Fruit fly (Drosophila melanogaster) whole organism, prepupa: ENCODE data around the gene CG18764.
A peak's percentile ranks its signal among the peaks of the same experiment; 100 is the strongest.

Experiments
- Blimp-1 ChIP-seq: fragments of 200-800 bp; sonication (Bioruptor generic); optimal IDR thresholded peaks from 3 replicates; lab custom pipeline; 2017; ENCODE audit warnings: missing biosample characterization, missing genetic modification characterization, mild to moderate bottlenecking, moderate library complexity, missing genetic modification reagents
- CG10631 ChIP-seq: fragments of 200-800 bp; sonication (Bioruptor generic); optimal IDR thresholded peaks from 2 replicates; lab custom pipeline; 2016; ENCODE audit warnings: missing biosample characterization, missing genetic modification characterization
- CG10669 ChIP-seq: fragments of 200-800 bp; sonication (Bioruptor generic); optimal IDR thresholded peaks from 3 replicates; lab custom pipeline; 2018; ENCODE audit warnings: missing biosample characterization, mild to moderate bottlenecking, missing genetic modification characterization, moderate library complexity
- CG11294 ChIP-seq: fragments of 200-800 bp; sonication (Bioruptor generic); IDR thresholded peaks from 2 replicates; pipeline ENCODE4 v1.3.6; 2022; ENCODE audit warnings: missing biosample characterization, missing genetic modification characterization
- CG11762 ChIP-seq: fragments of 200-800 bp; sonication (Bioruptor generic); optimal IDR thresholded peaks from 3 replicates; lab custom pipeline; 2016; ENCODE audit warnings: missing biosample characterization, missing genetic modification characterization; ENCODE audit not compliant: insufficient read depth
- CG11902 ChIP-seq: fragments of 200-800 bp; sonication (Bioruptor generic); optimal IDR thresholded peaks from 3 replicates; lab custom pipeline; 2016; ENCODE audit warnings: missing biosample characterization, missing genetic modification characterization
- CG15336 ChIP-seq: fragments of 200-800 bp; sonication (Bioruptor generic); IDR thresholded peaks from 2 replicates; pipeline ENCODE4 v1.3.6; 2022; ENCODE audit warnings: missing biosample characterization, missing genetic modification characterization
- CG31627 ChIP-seq: fragments of 200-800 bp; sonication (Bioruptor generic); optimal IDR thresholded peaks from 3 replicates; lab custom pipeline; 2016; ENCODE audit warnings: missing biosample characterization, missing genetic modification characterization
- CG32006 ChIP-seq: fragments of 200-800 bp; sonication (Bioruptor generic); optimal IDR thresholded peaks from 3 replicates; lab custom pipeline; 2017; ENCODE audit warnings: missing biosample characterization, mild to moderate bottlenecking, missing genetic modification characterization
- CG34406 ChIP-seq: fragments of 200-800 bp; sonication (Bioruptor generic); optimal IDR thresholded peaks from 3 replicates; lab custom pipeline; 2016; ENCODE audit warnings: missing biosample characterization, missing genetic modification characterization
- CG6276 ChIP-seq: fragments of 200-800 bp; sonication (Bioruptor generic); optimal IDR thresholded peaks from 2 replicates; lab custom pipeline; 2017; ENCODE audit warnings: missing biosample characterization, mild to moderate bottlenecking, missing genetic modification characterization
- CG6792 ChIP-seq: fragments of 200-800 bp; sonication (Bioruptor generic); optimal IDR thresholded peaks from 3 replicates; lab custom pipeline; 2016; ENCODE audit warnings: missing biosample characterization, missing genetic modification characterization
- CG6808 ChIP-seq: fragments of 200-800 bp; sonication (Bioruptor generic); optimal IDR thresholded peaks from 3 replicates; lab custom pipeline; 2017; ENCODE audit warnings: missing biosample characterization, missing genetic modification characterization, mild to moderate bottlenecking, moderate library complexity, missing genetic modification reagents
- CG6854 ChIP-seq: fragments of 200-800 bp; sonication (Bioruptor generic); optimal IDR thresholded peaks from 2 replicates; lab custom pipeline; 2017; ENCODE audit warnings: missing biosample characterization, mild to moderate bottlenecking, missing genetic modification characterization
- CG7368 ChIP-seq: fragments of 200-800 bp; sonication (Bioruptor generic); optimal IDR thresholded peaks from 3 replicates; lab custom pipeline; 2016; ENCODE audit warnings: missing biosample characterization, missing genetic modification characterization
- CG8119 ChIP-seq: fragments of 200-800 bp; sonication (Bioruptor generic); IDR thresholded peaks from 3 replicates; pipeline ENCODE4 v1.3.6; 2022; ENCODE audit warnings: missing biosample characterization, missing genetic modification characterization
- CG8319 ChIP-seq: fragments of 200-800 bp; sonication (Bioruptor generic); optimal IDR thresholded peaks from 3 replicates; lab custom pipeline; 2016; ENCODE audit warnings: missing biosample characterization, missing genetic modification characterization
- CG8632 ChIP-seq: fragments of 200-800 bp; sonication (Bioruptor generic); optimal IDR thresholded peaks from 3 replicates; lab custom pipeline; 2016; ENCODE audit warnings: missing biosample characterization, missing genetic modification characterization
- Eip75B ChIP-seq: fragments of 200-800 bp; sonication (Bioruptor generic); optimal IDR thresholded peaks from 3 replicates; lab custom pipeline; 2016; ENCODE audit warnings: missing biosample characterization, missing genetic modification characterization
- Eip93F ChIP-seq: fragments of 200-800 bp; sonication (Bioruptor generic); optimal IDR thresholded peaks from 2 replicates; lab custom pipeline; 2016; ENCODE audit warnings: missing biosample characterization, mild to moderate bottlenecking, missing genetic modification characterization
- Ets21C ChIP-seq: fragments of 200-800 bp; sonication (Bioruptor generic); optimal IDR thresholded peaks from 3 replicates; lab custom pipeline; 2016; ENCODE audit warnings: missing biosample characterization, missing genetic modification characterization
- Ets96B ChIP-seq: fragments of 200-800 bp; optimal IDR thresholded peaks from 2 replicates; lab custom pipeline; 2019; ENCODE audit warnings: missing biosample characterization, mild to moderate bottlenecking, missing genetic modification characterization, moderate library complexity
- Gug ChIP-seq: fragments of 200-800 bp; sonication (Bioruptor generic); IDR thresholded peaks from 2 replicates; pipeline ENCODE4 v1.3.6; 2022; ENCODE audit warnings: missing biosample characterization, missing genetic modification characterization
- Hr38 ChIP-seq: sonication (Bioruptor generic); optimal IDR thresholded peaks from 2 replicates; lab custom pipeline; 2016; ENCODE audit warnings: missing biosample characterization, missing genetic modification characterization
- Hr39 ChIP-seq: fragments of 200-800 bp; sonication (Bioruptor generic); optimal IDR thresholded peaks from 2 replicates; lab custom pipeline; 2016; ENCODE audit warnings: missing biosample characterization, missing genetic modification characterization
- Hr4 ChIP-seq: fragments of 200-800 bp; sonication (Bioruptor generic); optimal IDR thresholded peaks from 3 replicates; lab custom pipeline; 2016; ENCODE audit warnings: missing biosample characterization, missing genetic modification characterization
- Lpt ChIP-seq: fragments of 200-800 bp; sonication (Bioruptor generic); optimal IDR thresholded peaks from 3 replicates; lab custom pipeline; 2016; ENCODE audit warnings: missing biosample characterization, missing genetic modification characterization
- OdsH ChIP-seq: fragments of 200-800 bp; sonication (Bioruptor generic); optimal IDR thresholded peaks from 3 replicates; lab custom pipeline; 2016; ENCODE audit warnings: missing biosample characterization, missing genetic modification characterization
- Sox102F ChIP-seq: fragments of 200-800 bp; sonication (Bioruptor generic); optimal IDR thresholded peaks from 2 replicates; lab custom pipeline; 2016; ENCODE audit warnings: missing biosample characterization, mild to moderate bottlenecking, missing genetic modification characterization
- Sox14 ChIP-seq: fragments of 200-800 bp; sonication (Bioruptor generic); optimal IDR thresholded peaks from 3 replicates; lab custom pipeline; 2016; ENCODE audit warnings: missing biosample characterization, missing genetic modification characterization
- Sox15 ChIP-seq: fragments of 200-800 bp; sonication (Bioruptor generic); optimal IDR thresholded peaks from 3 replicates; lab custom pipeline; 2016; ENCODE audit warnings: missing biosample characterization, missing genetic modification characterization
- achi ChIP-seq: fragments of 200-800 bp; sonication (Bioruptor generic); optimal IDR thresholded peaks from 3 replicates; lab custom pipeline; 2016; ENCODE audit warnings: missing biosample characterization, missing genetic modification characterization
- acj6 ChIP-seq: fragments of 200-800 bp; sonication (Bioruptor generic); optimal IDR thresholded peaks from 3 replicates; lab custom pipeline; 2016; ENCODE audit warnings: missing biosample characterization, missing genetic modification characterization
- cyc ChIP-seq: fragments of 200-800 bp; sonication (Bioruptor generic); optimal IDR thresholded peaks from 3 replicates; lab custom pipeline; 2016; ENCODE audit warnings: missing biosample characterization, missing genetic modification characterization
- dac ChIP-seq: fragments of 200-800 bp; sonication (Bioruptor generic); optimal IDR thresholded peaks from 2 replicates; lab custom pipeline; 2017; ENCODE audit warnings: missing biosample characterization, mild to moderate bottlenecking, missing genetic modification characterization
- esn ChIP-seq: fragments of 200-800 bp; sonication (Bioruptor generic); optimal IDR thresholded peaks from 2 replicates; lab custom pipeline; 2016; ENCODE audit warnings: missing biosample characterization, mild to moderate bottlenecking, missing genetic modification characterization, moderate library complexity
- fd59A ChIP-seq: fragments of 200-800 bp; sonication (Bioruptor generic); optimal IDR thresholded peaks from 2 replicates; lab custom pipeline; 2017; ENCODE audit warnings: missing biosample characterization, mild to moderate bottlenecking, missing genetic modification characterization, missing genetic modification reagents
- fkh ChIP-seq: fragments of 200-800 bp; sonication (Bioruptor generic); optimal IDR thresholded peaks from 3 replicates; lab custom pipeline; 2017; ENCODE audit warnings: missing biosample characterization, mild to moderate bottlenecking, missing genetic modification characterization, moderate library complexity
- lz ChIP-seq: fragments of 200-800 bp; sonication (Bioruptor generic); optimal IDR thresholded peaks from 3 replicates; lab custom pipeline; 2016; ENCODE audit warnings: missing biosample characterization, missing genetic modification characterization
- net ChIP-seq: fragments of 200-800 bp; sonication (Bioruptor generic); optimal IDR thresholded peaks from 3 replicates; lab custom pipeline; 2016; ENCODE audit warnings: missing biosample characterization, missing genetic modification characterization
- pdm3 ChIP-seq: fragments of 200-800 bp; sonication (Bioruptor generic); optimal IDR thresholded peaks from 3 replicates; lab custom pipeline; 2016; ENCODE audit warnings: missing biosample characterization, missing genetic modification characterization
- salr ChIP-seq, 2 experiments: fragments of 200-800 bp; sonication (Bioruptor generic); optimal IDR thresholded peaks; 3 replicates each; lab custom pipeline; 2016 to 2018; ENCODE audit warnings: missing biosample characterization in 2 of 2, missing genetic modification characterization in 2 of 2, mild to moderate bottlenecking in 1 of 2
- spab ChIP-seq: fragments of 200-800 bp; sonication (Bioruptor generic); optimal IDR thresholded peaks from 2 replicates; lab custom pipeline; 2017; ENCODE audit warnings: missing biosample characterization, mild to moderate bottlenecking, missing genetic modification characterization, missing genetic modification reagents
- ss ChIP-seq, 2 experiments: fragments of 200-800 bp; sonication (Bioruptor generic); optimal IDR thresholded peaks; 2 replicates in 1 of 2; 3 replicates in 1 of 2; lab custom pipeline; 2017 to 2018; ENCODE audit warnings: mild to moderate bottlenecking in 2 of 2, missing biosample characterization in 2 of 2, missing genetic modification characterization in 2 of 2, moderate library complexity in 1 of 2
- svp ChIP-seq: fragments of 200-800 bp; sonication (Bioruptor generic); peaks from one replicate; lab custom pipeline; 2016; ENCODE audit warnings: missing biosample characterization, missing genetic modification characterization
- topi ChIP-seq: fragments of 200-800 bp; sonication (Bioruptor generic); optimal IDR thresholded peaks from 3 replicates; lab custom pipeline; 2016; ENCODE audit warnings: missing biosample characterization, missing genetic modification characterization
- vri ChIP-seq: fragments of 200-800 bp; sonication (Bioruptor generic); optimal IDR thresholded peaks from 3 replicates; lab custom pipeline; 2016; ENCODE audit warnings: missing biosample characterization, mild to moderate bottlenecking, missing genetic modification characterization

CG18764 gene

DNA sequence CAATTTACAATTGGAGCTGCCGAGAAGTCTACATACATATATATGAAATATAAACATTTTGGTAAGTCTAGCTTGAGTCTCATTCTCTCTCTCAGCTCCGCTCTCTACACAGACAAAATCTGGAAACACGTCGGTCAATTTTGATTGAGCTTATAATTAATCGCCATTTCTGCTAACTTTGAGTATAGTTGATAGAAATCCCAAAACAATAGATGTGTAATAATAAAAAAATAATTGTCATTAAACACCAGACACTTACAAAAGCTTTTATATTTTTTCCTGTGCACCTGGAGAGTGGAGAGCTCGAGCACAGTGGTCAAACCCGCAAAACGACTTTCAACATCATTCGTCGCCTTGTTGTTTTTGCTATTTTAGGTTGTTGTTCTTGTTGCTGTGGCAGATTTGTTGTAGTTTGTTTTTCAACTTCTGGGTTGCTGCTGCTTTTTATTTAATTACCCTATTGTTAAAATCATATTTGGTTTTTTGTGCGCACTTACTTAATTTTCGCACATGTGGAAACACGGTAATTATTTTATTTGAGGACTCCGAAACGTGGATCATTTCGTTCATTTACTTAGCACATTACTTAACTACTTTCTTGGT, 30.0 kb downstream of the CG18764 start (continued):
- TF ChIP-seq CG34406 (GFP tag; lab: Kevin White, UChicago), result peak; percentile 98
- peak; percentile 99 for TF ChIP-seq achi (GFP tag; lab: Kevin White, UChicago)
- peak; percentile 99 for TF ChIP-seq acj6
- TF ChIP-seq topi, result peak; percentile 99
- TF ChIP-seq lz (GFP tag; lab: Kevin White, UChicago), result peak; percentile 99
- TF ChIP-seq Ets21C (GFP tag; lab: Kevin White, UChicago), result peak; percentile 97
- peak; percentile 98 for TF ChIP-seq CG31627 (GFP tag; lab: Kevin White, UChicago)
- TF ChIP-seq Hr38 (GFP tag; lab: Kevin White, UChicago), result peak; percentile 83
- peak; percentile 99 for TF ChIP-seq CG6276 (GFP tag; lab: Kevin White, UChicago)
- TF ChIP-seq CG8319 (GFP tag; lab: Kevin White, UChicago), result peak; percentile 98
- peak; percentile 99 for TF ChIP-seq CG10669 (GFP tag; lab: Kevin White, UChicago)
- TF ChIP-seq salr (GFP tag; optimal IDR thresholded peaks at IDR 0.05; lab: Kevin White, UChicago), result peak; percentile 98
- peak; percentile 99 for TF ChIP-seq CG8632 (GFP tag; lab: Kevin White, UChicago)
- peak; percentile 98 for TF ChIP-seq Sox15 (GFP tag; lab: Kevin White, UChicago)
- peak; percentile 99 for TF ChIP-seq Eip75B
- peak; percentile 99 for TF ChIP-seq Lpt (GFP tag; lab: Kevin White, UChicago)
- TF ChIP-seq Hr4, result peak; percentile 99
- peak; percentile 86 for TF ChIP-seq Blimp-1 (GFP tag; lab: Kevin White, UChicago)
- TF ChIP-seq Gug (GFP tag; lab: Robert Waterston, UW), result peak; percentile 98
- peak; percentile 98 for TF ChIP-seq CG11762 (GFP tag; lab: Kevin White, UChicago)
- peak; percentile 99 for TF ChIP-seq net
- peak; percentile 99 for TF ChIP-seq CG15336 (GFP tag; lab: Robert Waterston, UW)
- TF ChIP-seq CG6854 (GFP tag; lab: Kevin White, UChicago), result peak; percentile 93
- TF ChIP-seq vri (GFP tag; lab: Kevin White, UChicago), result peak; percentile 98
- peak; percentile 99 for TF ChIP-seq spab (GFP tag; lab: Kevin White, UChicago)
- TF ChIP-seq Hr39, result peak; percentile 98
- TF ChIP-seq OdsH (GFP tag; lab: Kevin White, UChicago), result peak; percentile 99
- peak; percentile 96 for TF ChIP-seq Eip93F (GFP tag; lab: Kevin White, UChicago)
- peak; percentile 99 for TF ChIP-seq esn
- TF ChIP-seq Ets96B, result peak; percentile 99
- TF ChIP-seq fd59A (GFP tag; lab: Kevin White, UChicago), result peak; percentile 99
- TF ChIP-seq, all 60 proteins: peak for 60

DNA sequence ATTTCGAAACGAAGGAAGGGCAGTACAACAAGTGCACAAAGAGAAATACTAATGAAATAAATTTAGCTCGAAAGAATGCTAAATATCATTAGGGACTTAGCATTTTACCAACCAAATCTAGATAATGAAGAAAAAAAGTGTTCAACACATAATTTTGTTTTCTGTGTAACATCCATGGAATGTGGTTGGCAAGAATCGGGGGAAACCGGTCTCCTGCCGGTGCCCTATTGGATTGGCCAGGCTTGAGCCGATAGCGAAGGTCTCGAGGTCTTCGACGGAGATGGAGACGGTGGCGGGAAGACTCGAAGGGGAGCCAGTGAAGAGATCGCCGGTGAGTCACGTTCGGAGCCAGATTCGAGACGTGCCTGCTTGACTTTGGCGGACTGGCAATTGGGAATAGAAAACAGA, 31.1 kb downstream of the CG18764 start:
- TF ChIP-seq fkh (GFP tag; lab: Kevin White, UChicago), result no peak
- peak; percentile 84 for TF ChIP-seq lz (GFP tag; lab: Kevin White, UChicago)
- peak; percentile 85 for TF ChIP-seq Hr39
- TF ChIP-seq CG15336 (GFP tag; lab: Robert Waterston, UW), result peak; percentile 75
- TF ChIP-seq spab (GFP tag; lab: Kevin White, UChicago), result peak; percentile 81
- TF ChIP-seq CG11294, result 0 out of 2 replicates have a peak, but pooled peaks have one; percentile 25
- TF ChIP-seq CG8119 (GFP tag; lab: Robert Waterston, UW), result peak; percentile 67
- TF ChIP-seq Blimp-1 (GFP tag; lab: Kevin White, UChicago), result peak; percentile 48
- TF ChIP-seq CG31627 (GFP tag; lab: Kevin White, UChicago), result peak; percentile 81
- peak; percentile 84 for TF ChIP-seq CG6808 (GFP tag; lab: Kevin White, UChicago)
- peak; percentile 89 for TF ChIP-seq Sox102F (GFP tag; lab: Kevin White, UChicago)
- TF ChIP-seq ss (GFP tag; optimal IDR thresholded peaks at IDR 0.05; lab: Kevin White, UChicago), result peak; percentile 82 to 86
- TF ChIP-seq CG34406 (GFP tag; lab: Kevin White, UChicago), result peak; percentile 83
- peak; percentile 86 for TF ChIP-seq CG7368 (GFP tag; lab: Kevin White, UChicago)
- peak; percentile 89 for TF ChIP-seq topi
- peak; percentile 90 for TF ChIP-seq vri (GFP tag; lab: Kevin White, UChicago)
- peak; percentile 69 for TF ChIP-seq CG32006 (GFP tag; lab: Kevin White, UChicago)
- TF ChIP-seq dac (GFP tag; lab: Kevin White, UChicago), result peak; percentile 16
- peak; percentile 88 for TF ChIP-seq cyc (GFP tag; lab: Kevin White, UChicago)
- TF ChIP-seq CG6792 (GFP tag; lab: Kevin White, UChicago), result peak; percentile 86
- peak; percentile 64 for TF ChIP-seq CG11902 (GFP tag; lab: Kevin White, UChicago)
- peak; percentile 71 for TF ChIP-seq fd59A (GFP tag; lab: Kevin White, UChicago)
- TF ChIP-seq Sox14 (GFP tag; lab: Kevin White, UChicago), result peak; percentile 90
- TF ChIP-seq CG10631, result peak; percentile 84
- peak; percentile 98 for TF ChIP-seq svp (GFP tag; lab: Kevin White, UChicago)
- peak; percentile 10 for TF ChIP-seq Eip93F (GFP tag; lab: Kevin White, UChicago)
- TF ChIP-seq Hr4, result peak; percentile 60
- TF ChIP-seq Ets96B, result peak; percentile 86
- TF ChIP-seq pdm3 (GFP tag; lab: Kevin White, UChicago), result peak; percentile 87
- TF ChIP-seq Gug (GFP tag; lab: Robert Waterston, UW), result peak; percentile 57
- peak; percentile 83 for TF ChIP-seq achi (GFP tag; lab: Kevin White, UChicago)
- TF ChIP-seq esn, result peak; percentile 91
